Worm (Caenorhabditis elegans) whole organism, late embryonic: Measurements from ENCODE around the gene C37C3.2.
A peak's percentile ranks its signal among the peaks of the same experiment; 100 is the strongest.

Experiments used
- F13H6.1 ChIP-seq: sonication (generic microtip); optimal IDR thresholded peaks from 2 replicates; lab custom pipeline; 2016; ENCODE audit warnings: missing genetic modification characterization, missing compliant biosample characterization
- T23F11.4 ChIP-seq: fragments of 200-800 bp; sonication (Bioruptor generic); optimal IDR thresholded peaks from 2 replicates; lab custom pipeline; 2018; ENCODE audit warnings: mild to moderate bottlenecking, missing genetic modification characterization, missing compliant biosample characterization
- Y22D7AL.16 ChIP-seq: sonication (generic microtip); optimal IDR thresholded peaks from 2 replicates; lab custom pipeline; 2016; ENCODE audit warnings: missing genetic modification characterization, missing compliant biosample characterization
- ceh-14 ChIP-seq: sonication (generic microtip); optimal IDR thresholded peaks from 2 replicates; lab custom pipeline; 2016; ENCODE audit warnings: missing genotype, missing genetic modification characterization, missing compliant biosample characterization
- ceh-18 ChIP-seq: sonication (generic microtip); optimal IDR thresholded peaks from 2 replicates; lab custom pipeline; 2016; ENCODE audit warnings: missing genetic modification characterization, missing compliant biosample characterization
- ceh-24 ChIP-seq: sonication (generic microtip); optimal IDR thresholded peaks from 2 replicates; lab custom pipeline; 2016; ENCODE audit warnings: mild to moderate bottlenecking, missing genetic modification characterization, missing compliant biosample characterization
- ceh-30 ChIP-seq: fragments of 150-350 bp; optimal IDR thresholded peaks from 2 replicates; lab custom pipeline; 2014; ENCODE audit warnings: missing biosample characterization, missing genetic modification characterization
- ceh-31 ChIP-seq: sonication (generic microtip); optimal IDR thresholded peaks from 2 replicates; lab custom pipeline; 2016; ENCODE audit warnings: missing genetic modification characterization, missing compliant biosample characterization
- ceh-34 ChIP-seq: sonication (generic microtip); optimal IDR thresholded peaks from 2 replicates; lab custom pipeline; 2016; ENCODE audit warnings: mild to moderate bottlenecking, missing genetic modification characterization, missing compliant biosample characterization
- ceh-48 ChIP-seq: sonication (generic microtip); optimal IDR thresholded peaks from 2 replicates; lab custom pipeline; 2016; ENCODE audit warnings: missing genetic modification characterization, inconsistent platforms, missing compliant biosample characterization
- elt-2 ChIP-seq: sonication (generic microtip); optimal IDR thresholded peaks from 2 replicates; lab custom pipeline; 2016; ENCODE audit warnings: missing genetic modification reagents, missing genetic modification characterization, missing compliant biosample characterization
- elt-4 ChIP-seq: sonication (generic microtip); optimal IDR thresholded peaks from 2 replicates; lab custom pipeline; 2016; ENCODE audit warnings: missing genetic modification characterization, missing compliant biosample characterization
- eyg-1 ChIP-seq: sonication (generic microtip); optimal IDR thresholded peaks from 2 replicates; lab custom pipeline; 2016; ENCODE audit warnings: missing genotype, missing genetic modification characterization, missing compliant biosample characterization
- fkh-10 ChIP-seq: fragments of 150-350 bp; optimal IDR thresholded peaks from 2 replicates; lab custom pipeline; 2014; ENCODE audit warnings: missing biosample characterization, missing genetic modification reagents, missing genetic modification characterization
- fkh-6 ChIP-seq: sonication (generic microtip); optimal IDR thresholded peaks from 2 replicates; lab custom pipeline; 2016; ENCODE audit warnings: missing genetic modification characterization, missing compliant biosample characterization
- gmeb-2 ChIP-seq: sonication (generic microtip); optimal IDR thresholded peaks from 2 replicates; lab custom pipeline; 2016; ENCODE audit warnings: missing genetic modification characterization, inconsistent platforms, missing compliant biosample characterization
- hlh-13 ChIP-seq: fragments of 200-800 bp; sonication (Bioruptor generic); optimal IDR thresholded peaks from 2 replicates; lab custom pipeline; 2018; ENCODE audit warnings: mild to moderate bottlenecking, missing genetic modification characterization, missing compliant biosample characterization
- hlh-30 ChIP-seq: sonication (generic microtip); optimal IDR thresholded peaks from 2 replicates; lab custom pipeline; 2017; ENCODE audit warnings: antibody characterized with exemption, missing genetic modification characterization, missing compliant biosample characterization; ENCODE audit not compliant: insufficient read depth
- mec-3 ChIP-seq: sonication (generic microtip); optimal IDR thresholded peaks from 2 replicates; lab custom pipeline; 2016; ENCODE audit warnings: borderline replicate concordance, missing genetic modification characterization, missing compliant biosample characterization
- nfya-1 ChIP-seq: sonication (generic microtip); optimal IDR thresholded peaks from 2 replicates; lab custom pipeline; 2017; ENCODE audit warnings: missing genetic modification characterization, mild to moderate bottlenecking, missing compliant biosample characterization, antibody characterized with exemption, moderate library complexity
- nhr-11 ChIP-seq: fragments of 150-350 bp; optimal IDR thresholded peaks from 2 replicates; lab custom pipeline; 2014; ENCODE audit warnings: missing biosample characterization, missing genetic modification characterization
- npax-4 ChIP-seq: sonication (generic microtip); optimal IDR thresholded peaks from 2 replicates; lab custom pipeline; 2016; ENCODE audit warnings: missing genetic modification characterization, missing compliant biosample characterization
- odd-2 ChIP-seq: sonication (generic microtip); optimal IDR thresholded peaks from 2 replicates; lab custom pipeline; 2017; ENCODE audit warnings: antibody characterized with exemption, mild to moderate bottlenecking, missing genetic modification characterization, missing compliant biosample characterization
- pag-3 ChIP-seq: sonication (generic microtip); optimal IDR thresholded peaks from 2 replicates; lab custom pipeline; 2016; ENCODE audit warnings: missing compliant biosample characterization, missing genetic modification characterization, borderline replicate concordance
- pha-4 ChIP-seq: fragments of 150-350 bp; optimal IDR thresholded peaks from 2 replicates; lab custom pipeline; 2018; ENCODE audit warnings: missing biosample characterization, missing genetic modification reagents, missing genetic modification characterization
- pqm-1 ChIP-seq: sonication (generic microtip); optimal IDR thresholded peaks from 2 replicates; lab custom pipeline; 2016; ENCODE audit warnings: missing genetic modification characterization, missing compliant biosample characterization
- sox-2 ChIP-seq: fragments of 200-800 bp; sonication (Bioruptor generic); IDR thresholded peaks from 2 replicates; pipeline ENCODE4 v1.3.6; 2022; ENCODE audit warnings: missing genetic modification reagents, missing genetic modification characterization, missing compliant biosample characterization
- sox-4 ChIP-seq: sonication (generic microtip); optimal IDR thresholded peaks from 2 replicates; lab custom pipeline; 2017; ENCODE audit warnings: mild to moderate bottlenecking, missing genetic modification characterization, inconsistent platforms, missing compliant biosample characterization
- syd-9 ChIP-seq: sonication (generic microtip); optimal IDR thresholded peaks from 2 replicates; lab custom pipeline; 2016; ENCODE audit warnings: mild to moderate bottlenecking, missing genetic modification characterization, moderate library complexity, missing compliant biosample characterization
- tbx-2 ChIP-seq: sonication (generic microtip); optimal IDR thresholded peaks from 2 replicates; lab custom pipeline; 2016; ENCODE audit warnings: missing genetic modification characterization, missing compliant biosample characterization
- unc-42 ChIP-seq: sonication (generic microtip); optimal IDR thresholded peaks from 2 replicates; lab custom pipeline; 2016; ENCODE audit warnings: missing genotype, missing genetic modification characterization, missing compliant biosample characterization
- unc-86 ChIP-seq: sonication (generic microtip); optimal IDR thresholded peaks from 2 replicates; lab custom pipeline; 2016; ENCODE audit warnings: missing genetic modification characterization, missing compliant biosample characterization
- zip-5 ChIP-seq: sonication (generic microtip); optimal IDR thresholded peaks from 2 replicates; lab custom pipeline; 2016; ENCODE audit warnings: missing genetic modification characterization, missing compliant biosample characterization
- ztf-16 ChIP-seq: sonication (generic microtip); optimal IDR thresholded peaks from 2 replicates; lab custom pipeline; 2017; ENCODE audit warnings: missing genetic modification characterization, missing compliant biosample characterization

C37C3.2 gene

DNA sequence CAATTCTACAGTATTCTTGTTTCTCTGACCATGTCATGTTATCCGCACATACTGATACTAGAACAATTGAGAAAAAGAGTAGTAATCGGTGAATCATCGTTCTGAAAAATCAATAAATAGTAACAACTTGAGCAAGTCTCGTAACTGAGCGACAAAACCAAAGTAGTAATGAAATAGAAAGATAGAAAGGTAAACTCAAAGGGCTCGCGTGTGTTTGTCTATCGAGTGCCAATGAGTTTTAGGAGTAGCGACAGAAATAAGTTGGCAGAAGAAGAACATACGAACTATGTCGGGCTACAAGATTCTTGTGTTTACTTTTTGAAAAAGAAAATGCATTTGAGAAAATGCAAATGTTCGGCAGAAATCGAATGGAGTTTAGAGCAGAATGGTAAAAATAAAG is 16.3 kb upstream of the C37C3.2 start, which contains the start of gene C37C3.12:
C37C3.12 (minus strand) TSS at position 101 of the 400 bp plus-strand sequence.
- no peak for TF ChIP-seq ceh-14 (tag; lab: Kevin White, UChicago)
- no peak for TF ChIP-seq ceh-34
- TF ChIP-seq, all 69 proteins: peak for 0

DNA sequence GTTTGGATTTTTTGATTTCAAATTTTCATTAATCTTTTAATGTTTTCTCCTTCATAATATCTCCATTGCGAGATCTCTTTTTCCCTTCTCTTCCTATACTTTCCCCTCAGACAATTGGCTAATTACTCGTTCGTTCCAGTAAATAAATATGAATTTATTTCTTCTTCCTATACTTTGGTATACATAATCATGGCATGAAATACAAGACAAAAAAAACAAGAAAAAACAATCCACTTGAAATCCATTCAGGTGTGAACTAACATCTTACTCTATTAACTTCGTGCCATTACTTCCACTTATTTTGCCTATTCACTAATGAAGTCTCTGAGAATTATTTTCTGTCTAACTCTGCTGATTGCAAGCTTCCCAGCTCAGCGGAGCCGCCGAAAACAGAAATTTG is 13.5 kb upstream of the C37C3.2 start, which contains the start of gene grd-8:
grd-8 (plus strand) TSS at position 301 of the 400 bp plus-strand sequence.
- no peak for TF ChIP-seq ceh-18 (tag; lab: Kevin White, UChicago)
- no peak for TF ChIP-seq ceh-30 (tag; lab: Kevin White, UChicago)
- no peak for TF ChIP-seq Y22D7AL.16 (tag; lab: Kevin White, UChicago)
- TF ChIP-seq npax-4 (tag; lab: Kevin White, UChicago): no peak
- TF ChIP-seq tbx-2 (tag; lab: Kevin White, UChicago): no peak
- no peak for TF ChIP-seq fkh-10
- TF ChIP-seq syd-9 (tag; lab: Kevin White, UChicago): no peak
- no peak for TF ChIP-seq ceh-14 (tag; lab: Kevin White, UChicago)
- no peak for TF ChIP-seq unc-86 (tag; lab: Kevin White, UChicago)
- TF ChIP-seq unc-42 (tag; lab: Kevin White, UChicago): no peak
- TF ChIP-seq nhr-11: no peak
- TF ChIP-seq nfya-1 (tag; lab: Kevin White, UChicago): no peak
- no peak for TF ChIP-seq fkh-6 (tag; lab: Kevin White, UChicago)
- TF ChIP-seq F13H6.1 (tag; lab: Kevin White, UChicago): no peak
- TF ChIP-seq mec-3 (tag; lab: Kevin White, UChicago): no peak
- TF ChIP-seq pqm-1 (tag; lab: Kevin White, UChicago): no peak
- TF ChIP-seq ceh-24 (tag; lab: Kevin White, UChicago): no peak
- no peak for TF ChIP-seq zip-5 (tag; lab: Kevin White, UChicago)

DNA sequence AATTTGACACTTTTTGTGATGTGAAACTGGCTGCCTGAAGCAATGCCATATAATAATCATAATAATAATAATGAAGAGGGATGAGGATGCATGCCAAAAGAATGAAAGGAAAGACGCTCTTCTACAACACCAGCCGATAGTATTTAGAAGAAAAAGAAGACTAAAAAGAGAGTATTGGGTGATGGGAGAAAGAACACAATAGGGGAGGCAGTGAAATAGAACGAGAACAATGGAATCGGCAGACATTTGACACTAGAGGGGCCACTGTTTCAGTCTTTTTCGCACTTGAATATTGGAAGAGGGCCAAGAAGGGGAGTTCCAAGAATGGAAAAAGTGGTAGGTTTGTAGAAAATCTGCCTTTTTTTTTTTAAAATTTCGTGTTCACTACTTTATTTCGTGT is 8.6 kb upstream of the C37C3.2 start, which contains the start of gene memo-1:
memo-1 (minus strand) TSS at position 2 of the 400 bp plus-strand sequence.
- TF ChIP-seq sox-2 (GFP tag; lab: Robert Waterston, UW): peak; percentile 44
- no peak for TF ChIP-seq elt-2 (tag; lab: Kevin White, UChicago)
- no peak for TF ChIP-seq pha-4 (tag; lab: Kevin White, UChicago)
- TF ChIP-seq, all 69 proteins: peak for 1

DNA sequence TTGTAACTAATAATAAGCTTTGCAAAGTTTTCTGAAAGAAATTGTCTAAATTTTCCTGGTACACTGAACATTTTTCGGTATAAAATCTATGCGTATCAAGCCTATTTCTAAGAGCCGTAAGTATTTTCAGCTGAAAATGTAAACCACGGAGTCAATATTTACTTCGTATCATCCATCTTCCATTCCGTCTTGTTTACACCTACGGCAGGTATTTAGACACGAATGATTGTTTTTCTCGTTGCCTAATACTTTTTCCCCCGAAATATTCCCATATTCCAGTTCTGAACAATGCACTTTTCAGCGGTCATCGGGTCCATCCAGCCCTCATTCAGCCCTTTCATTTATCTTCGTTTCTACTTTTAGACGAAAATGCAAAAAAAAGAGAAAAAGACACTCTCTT is 8.1 kb upstream of the C37C3.2 start:
- TF ChIP-seq unc-86 (tag; lab: Kevin White, UChicago) (no peak), ztf-16 (no peak), hlh-13 (GFP tag; lab: Kevin White, UChicago) (no peak)

DNA sequence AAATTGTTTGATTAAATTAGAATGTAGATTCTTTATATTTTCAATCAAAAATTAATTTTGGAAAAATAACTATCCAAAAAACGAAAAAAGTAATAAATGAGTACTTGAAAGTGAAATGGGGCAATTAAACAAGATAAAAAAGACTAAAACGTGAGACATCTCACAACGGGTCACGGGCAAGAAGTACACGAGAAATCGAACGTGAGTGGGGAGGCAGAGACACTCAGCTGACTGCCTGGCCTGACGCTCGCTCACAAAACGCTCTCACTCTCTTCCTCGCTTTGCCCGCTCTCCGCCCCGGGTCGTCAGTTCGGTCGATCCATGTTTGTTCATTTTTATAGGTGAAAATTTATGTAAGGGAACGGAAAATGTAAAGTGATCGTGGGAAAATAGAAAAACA is 7.5 kb upstream of the C37C3.2 start:
- TF ChIP-seq ceh-48 (tag; lab: Kevin White, UChicago) (no peak), unc-42 (tag; lab: Kevin White, UChicago) (peak; percentile 5), hlh-30 (tag; lab: Kevin White, UChicago) (peak; percentile 72)

DNA sequence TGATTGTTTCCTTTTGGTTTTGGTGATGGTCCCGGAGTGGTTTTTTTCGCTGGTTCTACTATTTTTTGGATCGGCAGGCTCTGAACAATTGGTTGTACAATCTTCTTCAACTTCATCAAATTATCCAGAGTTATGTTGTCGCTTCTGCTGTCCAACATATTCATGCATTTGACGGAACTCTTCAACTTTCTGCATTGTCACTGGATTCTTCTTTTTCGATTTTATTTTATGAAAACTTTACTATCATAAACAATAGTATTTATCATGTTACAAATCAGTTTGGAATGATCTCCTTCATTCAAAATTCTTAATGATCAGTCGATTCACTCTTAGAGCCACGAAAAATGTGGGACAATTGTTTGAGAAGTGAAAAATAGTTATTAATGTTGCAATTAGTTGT is 3.7 kb upstream of the C37C3.2 start:
- TF ChIP-seq ceh-14 (tag; lab: Kevin White, UChicago) (no peak), fkh-6 (tag; lab: Kevin White, UChicago) (no peak), T23F11.4 (GFP tag; lab: Kevin White, UChicago) (no peak), pag-3 (no peak), elt-2 (tag; lab: Kevin White, UChicago) (no peak), hlh-30 (tag; lab: Kevin White, UChicago) (no peak), fkh-10 (no peak)

DNA sequence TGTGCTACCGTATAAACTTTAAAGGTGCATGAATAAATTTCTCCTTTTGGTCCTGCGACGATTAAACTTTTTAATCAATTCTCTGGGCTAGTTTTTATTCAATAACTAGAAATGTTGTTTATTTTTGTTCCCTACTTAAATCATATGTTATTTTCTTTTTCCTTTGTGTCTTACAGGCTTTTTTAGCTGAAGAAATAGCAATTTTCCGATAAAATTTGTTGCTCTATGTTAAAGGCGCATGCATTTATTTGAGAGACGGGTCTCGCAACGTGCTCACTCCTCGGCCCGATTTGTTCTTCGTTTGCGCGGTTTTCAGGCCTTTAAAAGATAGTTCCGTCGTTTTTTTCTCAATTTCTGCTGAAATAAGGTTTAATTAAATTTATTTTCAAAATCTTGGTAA is 1.8 kb upstream of the C37C3.2 start:
- TF ChIP-seq ceh-31 (tag; lab: Kevin White, UChicago) (no peak), elt-4 (tag; lab: Kevin White, UChicago) (no peak), unc-42 (tag; lab: Kevin White, UChicago) (no peak), npax-4 (tag; lab: Kevin White, UChicago) (no peak), odd-2 (tag; lab: Kevin White, UChicago) (no peak), sox-4 (tag; lab: Kevin White, UChicago) (no peak), eyg-1 (no peak), gmeb-2 (no peak)
